Fruit fly (Drosophila melanogaster) whole organism, embryonic: ENCODE results near the gene CG10970.

Experiments
- Asciz ChIP-seq: fragments of 200-800 bp; sonication (Bioruptor generic); optimal IDR thresholded peaks from 2 replicates; lab custom pipeline; 2017; ENCODE audit warnings: missing biosample characterization, mild to moderate bottlenecking, missing genetic modification characterization, missing genetic modification reagents
- CG1024 ChIP-seq: fragments of 200-800 bp; sonication (Bioruptor generic); IDR thresholded peaks from 2 replicates; pipeline ENCODE4 v1.3.6; 2022; ENCODE audit warnings: missing biosample characterization, missing genetic modification characterization
- CG10274 ChIP-seq: fragments of 200-800 bp; sonication (Bioruptor generic); optimal IDR thresholded peaks from 3 replicates; lab custom pipeline; 2017; ENCODE audit warnings: missing biosample characterization, mild to moderate bottlenecking, missing genetic modification characterization
- CG1233 ChIP-seq: fragments of 200-800 bp; sonication (Bioruptor generic); optimal IDR thresholded peaks from 4 replicates; lab custom pipeline; 2018; ENCODE audit warnings: missing biosample characterization, mild to moderate bottlenecking, missing genetic modification characterization
- CG12744 ChIP-seq: fragments of 200-800 bp; sonication (Bioruptor generic); optimal IDR thresholded peaks from 2 replicates; lab custom pipeline; 2016; ENCODE audit warnings: missing biosample characterization, missing genetic modification characterization
- CG13424 ChIP-seq: fragments of 200-800 bp; sonication (Bioruptor generic); optimal IDR thresholded peaks from 2 replicates; lab custom pipeline; 2019; ENCODE audit warnings: missing biosample characterization, mild to moderate bottlenecking, missing genetic modification characterization, moderate library complexity
- CG13775 ChIP-seq: fragments of 200-800 bp; sonication (Bioruptor generic); optimal IDR thresholded peaks from 3 replicates; lab custom pipeline; 2017; ENCODE audit warnings: missing biosample characterization, mild to moderate bottlenecking, missing genetic modification characterization
- CG13894 ChIP-seq: fragments of 200-800 bp; sonication (Bioruptor generic); optimal IDR thresholded peaks from 3 replicates; lab custom pipeline; 2018; ENCODE audit warnings: missing biosample characterization, mild to moderate bottlenecking, missing genetic modification characterization, moderate library complexity
- CG14014 ChIP-seq: fragments of 200-800 bp; sonication (Bioruptor generic); IDR thresholded peaks from 2 replicates; pipeline ENCODE4 v1.3.6; 2022; ENCODE audit warnings: missing biosample characterization, missing genetic modification characterization
- CG1529 ChIP-seq: fragments of 200-800 bp; sonication (Bioruptor generic); optimal IDR thresholded peaks from 3 replicates; lab custom pipeline; 2018; ENCODE audit warnings: missing biosample characterization, missing genetic modification characterization
- CG15514 ChIP-seq: fragments of 200-800 bp; sonication (Bioruptor generic); optimal IDR thresholded peaks from 3 replicates; lab custom pipeline; 2017; ENCODE audit warnings: missing biosample characterization, missing genetic modification characterization, mild to moderate bottlenecking, moderate library complexity, missing genetic modification reagents
- CG16779 ChIP-seq: fragments of 200-800 bp; sonication (Bioruptor generic); IDR thresholded peaks from 2 replicates; pipeline ENCODE4 v1.3.6; 2022; ENCODE audit warnings: missing biosample characterization, missing genetic modification characterization
- CG18011 ChIP-seq: fragments of 200-800 bp; sonication (Bioruptor generic); optimal IDR thresholded peaks from 2 replicates; lab custom pipeline; 2017; ENCODE audit warnings: missing biosample characterization, missing genetic modification characterization, mild to moderate bottlenecking, moderate library complexity, missing genotype
- CG1832 ChIP-seq: fragments of 200-800 bp; sonication (Bioruptor generic); optimal IDR thresholded peaks from 2 replicates; lab custom pipeline; 2017; ENCODE audit warnings: missing biosample characterization, mild to moderate bottlenecking, missing genetic modification characterization, inconsistent platforms
- CG4617 ChIP-seq: fragments of 200-800 bp; sonication (Bioruptor generic); optimal IDR thresholded peaks from 3 replicates; lab custom pipeline; 2016; ENCODE audit warnings: missing biosample characterization, missing genetic modification characterization, borderline replicate concordance
- CG6175 ChIP-seq: fragments of 200-800 bp; sonication (Bioruptor generic); IDR thresholded peaks from 3 replicates; pipeline ENCODE4 v1.3.6; 2022; ENCODE audit warnings: missing biosample characterization, missing genetic modification characterization
- CG6813 ChIP-seq: fragments of 200-800 bp; sonication (Bioruptor generic); optimal IDR thresholded peaks from 2 replicates; lab custom pipeline; 2017; ENCODE audit warnings: missing biosample characterization, missing genetic modification characterization, mild to moderate bottlenecking, moderate library complexity, missing genetic modification reagents
- CG7987 ChIP-seq: fragments of 200-800 bp; sonication (Bioruptor generic); optimal IDR thresholded peaks from 2 replicates; lab custom pipeline; 2018; ENCODE audit warnings: missing biosample characterization, mild to moderate bottlenecking, missing genetic modification characterization, moderate library complexity
- CG8388 ChIP-seq: fragments of 200-800 bp; sonication (Bioruptor generic); optimal IDR thresholded peaks from 2 replicates; lab custom pipeline; 2019; ENCODE audit warnings: missing biosample characterization, mild to moderate bottlenecking, missing genetic modification characterization, moderate library complexity
- CG8478 ChIP-seq: fragments of >200 bp; optimal IDR thresholded peaks from 2 replicates; lab custom pipeline; 2018
- CG8924 ChIP-seq: fragments of 200-800 bp; optimal IDR thresholded peaks from 3 replicates; lab custom pipeline; 2019; ENCODE audit warnings: missing biosample characterization, mild to moderate bottlenecking, missing genetic modification characterization, moderate library complexity
- CG8944 ChIP-seq: fragments of 200-800 bp; sonication (Bioruptor generic); optimal IDR thresholded peaks from 3 replicates; lab custom pipeline; 2016; ENCODE audit warnings: missing biosample characterization, missing genetic modification characterization
- CTCF ChIP-seq: fragments of 200-800 bp; sonication (Bioruptor generic); optimal IDR thresholded peaks from 2 replicates; lab custom pipeline; 2017; ENCODE audit warnings: missing biosample characterization, mild to moderate bottlenecking, missing genetic modification characterization, moderate library complexity
- CoRest ChIP-seq: fragments of 200-800 bp; sonication (Bioruptor generic); optimal IDR thresholded peaks from 3 replicates; lab custom pipeline; 2018; ENCODE audit warnings: missing biosample characterization, mild to moderate bottlenecking, missing genetic modification characterization, moderate library complexity
- Drgx ChIP-seq: fragments of 200-800 bp; sonication (Bioruptor generic); IDR thresholded peaks from 2 replicates; pipeline ENCODE4 v1.3.6; 2022; ENCODE audit warnings: missing biosample characterization, missing genetic modification characterization
- E2f2 ChIP-seq: fragments of 200-800 bp; sonication (Bioruptor generic); IDR thresholded peaks from 2 replicates; pipeline ENCODE4 v1.3.6; 2022; ENCODE audit warnings: missing biosample characterization, missing genetic modification characterization
- Hmx ChIP-seq: fragments of 200-800 bp; sonication (Bioruptor generic); optimal IDR thresholded peaks from 2 replicates; lab custom pipeline; 2016; ENCODE audit warnings: missing biosample characterization, missing genetic modification characterization
- Lpt ChIP-seq: fragments of >200 bp; optimal IDR thresholded peaks from 2 replicates; lab custom pipeline; 2018; ENCODE audit warnings: missing biosample characterization, missing genetic modification characterization
- Max ChIP-seq: fragments of 200-800 bp; sonication (Bioruptor generic); optimal IDR thresholded peaks from 2 replicates; lab custom pipeline; 2016; ENCODE audit warnings: missing biosample characterization, mild to moderate bottlenecking, missing genetic modification characterization
- Mes4 ChIP-seq: fragments of 200-800 bp; sonication (Bioruptor generic); optimal IDR thresholded peaks from 2 replicates; lab custom pipeline; 2016; ENCODE audit warnings: missing biosample characterization, missing genetic modification characterization
- NFAT ChIP-seq: fragments of 200-800 bp; sonication (Bioruptor generic); IDR thresholded peaks from 2 replicates; pipeline ENCODE4 v1.3.6; 2022; ENCODE audit warnings: missing biosample characterization, missing genetic modification characterization
- ac ChIP-seq: fragments of 200-800 bp; sonication (Bioruptor generic); optimal IDR thresholded peaks from 3 replicates; lab custom pipeline; 2017; ENCODE audit warnings: missing biosample characterization, mild to moderate bottlenecking, missing genetic modification characterization
- al ChIP-seq: fragments of 200-800 bp; sonication (Bioruptor generic); IDR thresholded peaks from 2 replicates; pipeline ENCODE4 v1.3.6; 2022; ENCODE audit warnings: missing biosample characterization, missing genetic modification characterization
- bowl ChIP-seq: fragments of 200-800 bp; sonication (Bioruptor generic); IDR thresholded peaks from 2 replicates; pipeline ENCODE4 v1.3.6; 2022; ENCODE audit warnings: missing biosample characterization, missing genetic modification characterization
- chm ChIP-seq: fragments of 200-800 bp; sonication (Bioruptor generic); IDR thresholded peaks from 2 replicates; pipeline ENCODE4 v1.3.6; 2022; ENCODE audit warnings: missing biosample characterization, missing genetic modification characterization
- ci ChIP-seq: fragments of 200-800 bp; sonication (Bioruptor generic); IDR thresholded peaks from 3 replicates; pipeline ENCODE4 v1.3.6; 2022; ENCODE audit warnings: missing biosample characterization, missing genetic modification characterization
- crc ChIP-seq: fragments of 200-800 bp; sonication (Bioruptor generic); optimal IDR thresholded peaks from 2 replicates; lab custom pipeline; 2016; ENCODE audit warnings: missing biosample characterization, missing genetic modification characterization
- dan ChIP-seq: fragments of 200-800 bp; sonication (Bioruptor generic); IDR thresholded peaks from 2 replicates; pipeline ENCODE4 v1.3.6; 2022; ENCODE audit warnings: missing biosample characterization, missing genetic modification characterization
- emc ChIP-seq: fragments of 200-800 bp; sonication (Bioruptor generic); optimal IDR thresholded peaks from 2 replicates; lab custom pipeline; 2016; ENCODE audit warnings: missing biosample characterization, missing genetic modification characterization
- fd3F ChIP-seq: fragments of 200-800 bp; sonication (Bioruptor generic); optimal IDR thresholded peaks from 2 replicates; lab custom pipeline; 2018; ENCODE audit warnings: missing biosample characterization, mild to moderate bottlenecking, missing genetic modification characterization, moderate library complexity
- gcm ChIP-seq: fragments of 200-800 bp; sonication (Bioruptor generic); optimal IDR thresholded peaks from 2 replicates; lab custom pipeline; 2019; ENCODE audit warnings: missing biosample characterization, mild to moderate bottlenecking, missing genetic modification characterization, moderate library complexity
- kni ChIP-seq: fragments of 200-800 bp; sonication (Bioruptor generic); optimal IDR thresholded peaks from 3 replicates; lab custom pipeline; 2017; ENCODE audit warnings: mild to moderate bottlenecking, missing biosample characterization, missing genetic modification reagents, missing genetic modification characterization
- lab ChIP-seq: fragments of 200-800 bp; sonication (Bioruptor generic); optimal IDR thresholded peaks from 3 replicates; lab custom pipeline; 2017; ENCODE audit warnings: missing biosample characterization, missing genetic modification characterization, mild to moderate bottlenecking, moderate library complexity, missing genetic modification reagents
- lbe ChIP-seq: fragments of 200-800 bp; sonication (Bioruptor generic); optimal IDR thresholded peaks from 2 replicates; lab custom pipeline; 2016; ENCODE audit warnings: missing biosample characterization, mild to moderate bottlenecking, missing genetic modification characterization
- mld ChIP-seq: fragments of 200-800 bp; sonication (Bioruptor generic); IDR thresholded peaks from 3 replicates; pipeline ENCODE4 v1.3.6; 2022; ENCODE audit warnings: missing biosample characterization, missing genetic modification characterization; ENCODE audit not compliant: partially characterized antibody
- pnt ChIP-seq: fragments of 200-800 bp; sonication (Bioruptor generic); optimal IDR thresholded peaks from 3 replicates; lab custom pipeline; 2016; ENCODE audit warnings: missing biosample characterization, missing genetic modification characterization
- slou ChIP-seq: fragments of 200-800 bp; sonication (Bioruptor generic); optimal IDR thresholded peaks from 3 replicates; lab custom pipeline; 2016; ENCODE audit warnings: missing biosample characterization, missing genetic modification characterization
- vvl ChIP-seq: fragments of 200-800 bp; sonication (Bioruptor generic); IDR thresholded peaks from 2 replicates; pipeline ENCODE4 v1.3.6; 2022; ENCODE audit warnings: missing biosample characterization, missing genetic modification characterization
- wor ChIP-seq: fragments of 200-800 bp; sonication (Bioruptor generic); IDR thresholded peaks from 2 replicates; pipeline ENCODE4 v1.3.6; 2022; ENCODE audit warnings: missing biosample characterization, missing genetic modification characterization
- zen ChIP-seq: fragments of 200-800 bp; sonication (Bioruptor generic); optimal IDR thresholded peaks from 3 replicates; lab custom pipeline; 2018; ENCODE audit warnings: missing biosample characterization, mild to moderate bottlenecking, missing genetic modification characterization, moderate library complexity
- zfh1 ChIP-seq: fragments of 200-800 bp; sonication (Bioruptor generic); IDR thresholded peaks from 3 replicates; pipeline ENCODE4 v1.3.6; 2022; ENCODE audit warnings: missing biosample characterization, missing genetic modification characterization

The CG10970 gene

DNA sequence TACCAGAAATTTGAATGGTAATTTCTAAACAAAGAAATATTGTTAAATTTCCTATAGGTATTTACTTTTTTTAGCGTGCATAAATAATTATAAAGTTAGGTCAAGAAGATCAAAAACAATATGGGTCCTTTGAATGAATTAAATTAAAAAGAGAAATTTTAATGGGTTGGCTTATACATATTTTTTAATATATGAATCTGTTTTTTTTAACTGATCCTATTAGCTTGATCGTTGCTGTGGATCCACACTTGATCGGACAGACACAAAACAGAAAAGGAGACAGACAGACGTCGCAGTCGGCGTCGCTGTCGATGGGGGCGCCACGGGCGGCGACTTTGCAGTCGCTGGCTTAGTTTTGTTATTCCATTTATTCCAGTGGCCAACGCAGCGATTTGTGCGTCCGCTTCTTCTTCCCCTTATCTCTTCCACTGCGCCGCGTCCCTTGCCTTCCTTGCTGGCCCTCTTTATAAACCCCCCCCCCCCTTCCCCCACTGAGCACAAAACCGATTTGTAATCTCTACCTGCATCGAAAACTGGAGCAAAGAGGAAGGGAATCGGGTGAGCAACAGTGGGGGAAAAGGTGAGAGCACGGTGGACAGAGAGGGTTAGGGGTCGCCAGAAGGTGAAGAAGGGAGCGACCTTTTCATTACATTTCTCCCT, 23.4 kb downstream of the CG10970 start (continued):
- TF ChIP-seq CG8388 (GFP tag; lab: Kevin White, UChicago) = peak; percentile 80
- no peak for TF ChIP-seq dan (GFP tag; lab: Robert Waterston, UW)
- no peak for TF ChIP-seq CG12744 (GFP tag; lab: Kevin White, UChicago)
- TF ChIP-seq Lpt = no peak
- peak; percentile 55 for TF ChIP-seq CG1233 (GFP tag; lab: Kevin White, UChicago)
- TF ChIP-seq Max (GFP tag; lab: Kevin White, UChicago) = no peak
- no peak for TF ChIP-seq lbe
- TF ChIP-seq ci = peak; percentile 48; the same call in 1 of the 3 replicates
- TF ChIP-seq Hmx = peak; percentile 3
- TF ChIP-seq CG10274 (GFP tag; lab: Kevin White, UChicago) = no peak
- TF ChIP-seq al (GFP tag; lab: Robert Waterston, UW) = no peak
- no peak for TF ChIP-seq bowl (GFP tag; lab: Robert Waterston, UW)
- TF ChIP-seq CG6175 (GFP tag; lab: Robert Waterston, UW) = no peak
- no peak; the same call in 2 of the 3 replicates for TF ChIP-seq zfh1 (GFP tag; lab: Robert Waterston, UW)
- no peak for TF ChIP-seq CG8944 (GFP tag; lab: Kevin White, UChicago)
- no peak for TF ChIP-seq CG1024 (GFP tag; lab: Robert Waterston, UW)
- TF ChIP-seq CG1832 = no peak
- TF ChIP-seq CG14014 (GFP tag; lab: Robert Waterston, UW) = peak; percentile 42; the same call in 1 of the 2 replicates
- TF ChIP-seq NFAT = no peak
- TF ChIP-seq CG15514 = no peak
- no peak for TF ChIP-seq mld (GFP tag; lab: Robert Waterston, UW)
- TF ChIP-seq wor (GFP tag; lab: Robert Waterston, UW) = peak; percentile 55
- TF ChIP-seq Asciz (GFP tag; lab: Kevin White, UChicago) = peak; percentile 60
- TF ChIP-seq pnt (GFP tag; lab: Kevin White, UChicago) = no peak
- TF ChIP-seq E2f2 (GFP tag; lab: Robert Waterston, UW) = no peak
- peak; percentile 26 for TF ChIP-seq CG6813 (GFP tag; lab: Kevin White, UChicago)
- peak; percentile 51 for TF ChIP-seq CG13775 (GFP tag; lab: Kevin White, UChicago)
- no peak for TF ChIP-seq CG18011
- no peak for TF ChIP-seq fd3F (GFP tag; lab: Kevin White, UChicago)
- peak; percentile 35 for TF ChIP-seq CTCF (GFP tag; lab: Kevin White, UChicago)
- peak; percentile 45 for TF ChIP-seq zen
- TF ChIP-seq CG13424 (tag; lab: Kevin White, UChicago) = peak; percentile 82
- TF ChIP-seq vvl = peak; percentile 69
- no peak for TF ChIP-seq crc
- TF ChIP-seq CG7987 (GFP tag; lab: Kevin White, UChicago) = no peak
- peak; percentile 86 for TF ChIP-seq gcm
- TF ChIP-seq emc = no peak
- peak; percentile 78 for TF ChIP-seq Drgx
- TF ChIP-seq Mes4 (GFP tag; lab: Kevin White, UChicago) = peak; percentile 28
- TF ChIP-seq lab (GFP tag; lab: Kevin White, UChicago) = peak; percentile 42
- peak; percentile 29 for TF ChIP-seq ac (GFP tag; lab: Kevin White, UChicago)
- no peak for TF ChIP-seq CG16779
- no peak for TF ChIP-seq CG13894
- TF ChIP-seq kni (GFP tag; lab: Kevin White, UChicago) = peak; percentile 100
- no peak for TF ChIP-seq slou
- TF ChIP-seq CG8924 (tag; lab: Kevin White, UChicago) = peak; percentile 85
- no peak for TF ChIP-seq CG4617
- TF ChIP-seq CoRest (tag; lab: Kevin White, UChicago) = peak; percentile 82
- TF ChIP-seq chm = peak; percentile 49; the same call in 1 of the 2 replicates
- peak; percentile 73 for TF ChIP-seq CG1529 (GFP tag; lab: Kevin White, UChicago)
- no peak for TF ChIP-seq CG8478
